Worm (Caenorhabditis elegans) whole organism, L1 larva: ENCODE results near the gene cyp-25A4.

Source experiments
- fkh-10 ChIP-seq: sonication (generic microtip); optimal IDR thresholded peaks from 2 replicates; lab custom pipeline; 2017; ENCODE audit warnings: missing biosample characterization, missing genetic modification reagents, missing genetic modification characterization
- lin-35 ChIP-seq, 2 experiments: fragments of 150-350 bp; optimal IDR thresholded peaks; 2 replicates each; lab custom pipeline; 2014; ENCODE audit warnings: missing biosample characterization in 2 of 2, missing genetic modification characterization in 2 of 2, missing genetic modification reagents in 2 of 2
- nhr-28 ChIP-seq: fragments of 150-350 bp; optimal IDR thresholded peaks from 2 replicates; lab custom pipeline; 2014; ENCODE audit warnings: missing biosample characterization, missing genetic modification characterization
- unc-62 ChIP-seq: fragments of 150-350 bp; optimal IDR thresholded peaks from 2 replicates; lab custom pipeline; 2014; ENCODE audit warnings: missing biosample characterization, missing genetic modification reagents, missing genetic modification characterization
- ztf-4 ChIP-seq: fragments of 150-350 bp; optimal IDR thresholded peaks from 2 replicates; lab custom pipeline; 2014; ENCODE audit warnings: missing biosample characterization, missing genetic modification characterization

DNA sequence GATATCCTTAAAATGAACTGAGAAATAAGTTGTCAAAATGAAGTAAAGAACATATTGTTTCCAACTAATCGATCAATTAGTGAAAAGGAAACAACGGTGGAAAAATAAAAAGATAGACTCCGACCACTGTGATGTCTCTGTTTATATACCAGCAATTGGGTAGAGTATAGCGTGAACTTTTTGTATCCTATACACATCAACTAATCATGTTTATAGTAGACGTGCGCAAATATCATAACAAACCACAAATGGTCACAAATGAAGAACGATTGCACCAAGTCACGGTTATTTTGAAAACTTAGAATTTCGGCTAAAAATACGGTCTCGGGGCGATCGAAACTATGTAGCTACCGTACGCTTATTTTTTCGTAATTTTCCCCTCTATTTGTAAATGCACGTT is 12.2 kb downstream of the cyp-25A4 start, which contains the start of gene cyp-25A3:
- TF ChIP-seq lin-35 (GFP tag; optimal IDR thresholded peaks at IDR 0.05; lab: Kevin White, UChicago) (no peak), unc-62 (GFP tag; lab: Kevin White, UChicago) (no peak), fkh-10 (GFP tag; lab: Kevin White, UChicago) (no peak), nhr-28 (tag; lab: Kevin White, UChicago) (no peak), ztf-4 (tag; lab: Kevin White, UChicago) (no peak)
